Worm (Caenorhabditis elegans): ENCODE data around the gene W02C12.2.

W02C12.2 gene

DNA sequence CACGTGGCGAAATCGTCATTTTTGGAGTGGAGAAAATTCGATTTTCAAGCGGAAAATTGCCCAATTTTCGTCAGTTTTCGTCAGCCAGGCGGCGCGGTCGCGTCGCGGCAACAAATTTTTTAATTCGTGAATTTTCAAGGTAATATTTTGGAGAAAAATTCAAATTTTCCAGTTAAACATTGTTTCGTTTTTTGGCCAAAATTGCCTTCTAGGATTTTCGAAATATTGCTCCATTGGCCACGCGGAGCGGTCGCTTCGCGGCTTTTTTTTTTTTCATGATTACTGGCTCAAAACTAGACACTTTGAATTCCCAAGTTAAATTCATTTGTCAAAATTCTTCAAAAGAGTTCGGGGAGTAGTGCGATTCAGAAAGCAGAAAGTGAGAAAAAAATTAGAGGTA, 39.9 kb upstream of the W02C12.2 start (continued):
- TF ChIP-seq mel-28 (tag; optimal IDR thresholded peaks at IDR 0.05; ENCODE audit: borderline replicate concordance) (no peak), bed-1 (GFP tag; IDR thresholded peaks at IDR 0.05) (no peak), tbp1 (GFP tag; optimal IDR thresholded peaks at IDR 0.05) (peak; percentile 33), F55B11.4 (tag; optimal IDR thresholded peaks at IDR 0.05; ENCODE audit: borderline replicate concordance, insufficient read depth) (no peak), Y95B8A.8 (GFP tag; IDR thresholded peaks at IDR 0.05) (peak; percentile 58; the same call in 1 of the 2 replicates), nhr-90 (tag; optimal IDR thresholded peaks at IDR 0.05) (peak; percentile 30), hsf-1 (GFP tag; IDR thresholded peaks at IDR 0.05) (peak; percentile 74), F33H1.4 (GFP tag; IDR thresholded peaks at IDR 0.05) (peak; percentile 21; the same call in 1 of the 2 replicates), K12H6.12 (tag; optimal IDR thresholded peaks at IDR 0.05) (no peak), ceh-79 (tag; optimal IDR thresholded peaks at IDR 0.05) (no peak), ceh-91 (GFP tag; IDR thresholded peaks at IDR 0.05) (no peak), egl-18 (GFP tag; IDR thresholded peaks at IDR 0.05) (no peak), unc-130 (GFP tag; optimal IDR thresholded peaks at IDR 0.05) (peak; percentile 43), lin-26 (GFP tag; IDR thresholded peaks at IDR 0.05) (peak; percentile 80), ceh-27 (GFP tag; optimal IDR thresholded peaks at IDR 0.05) (no peak), aptf-2 (GFP tag; conservative IDR thresholded peaks at IDR 0.05) (no peak), hmg-1.2 (GFP tag; IDR thresholded peaks at IDR 0.05) (peak; percentile 38), snpc-1.1 (tag; optimal IDR thresholded peaks at IDR 0.05; ENCODE audit: insufficient read depth) (peak; percentile 22), cebp-1 (GFP tag; IDR thresholded peaks at IDR 0.05) (no peak), cebp-1 (tag; optimal IDR thresholded peaks at IDR 0.05) (peak; percentile 48), nhr-80 (tag; optimal IDR thresholded peaks at IDR 0.05) (no peak), F57A8.1 (GFP tag; optimal IDR thresholded peaks at IDR 0.05) (no peak), pbrm-1 (GFP tag; IDR thresholded peaks at IDR 0.05) (peak; percentile 56), rcor-1 (GFP tag; IDR thresholded peaks at IDR 0.05) (no peak), akir-1 (GFP tag; optimal IDR thresholded peaks at IDR 0.05) (no peak), die-1 (tag; optimal IDR thresholded peaks at IDR 0.05) (peak; percentile 33), lir-1 (GFP tag; conservative IDR thresholded peaks at IDR 0.05) (no peak), ztf-18 (tag; optimal IDR thresholded peaks at IDR 0.05) (peak; percentile 74), madf-8 (GFP tag; conservative IDR thresholded peaks at IDR 0.05) (no peak), hlh-26 (GFP tag; conservative IDR thresholded peaks at IDR 0.05) (no peak), attf-5 (GFP tag; optimal IDR thresholded peaks at IDR 0.05) (no peak), sptf-2 (GFP tag; optimal IDR thresholded peaks at IDR 0.05) (no peak), nfyb-1 (GFP tag; IDR thresholded peaks at IDR 0.05) (peak; percentile 46; the same call in 1 of the 2 replicates), F23B12.7 (tag; optimal IDR thresholded peaks at IDR 0.05; ENCODE audit: insufficient read depth) (no peak), B0336.3 (GFP tag; IDR thresholded peaks at IDR 0.05) (peak; percentile 67), tlf-1 (GFP tag; optimal IDR thresholded peaks at IDR 0.05) (peak; percentile 52), D2030.7 (GFP tag; IDR thresholded peaks at IDR 0.05) (peak; percentile 38; the same call in 1 of the 2 replicates), cebp-2 (GFP tag; IDR thresholded peaks at IDR 0.05) (no peak), attf-3 (GFP tag; conservative IDR thresholded peaks at IDR 0.05) (no peak), him-1 (tag; optimal IDR thresholded peaks at IDR 0.05) (peak; percentile 57), ama-1 (optimal IDR thresholded peaks at IDR 0.05) (no peak), ama-1 (GFP tag; optimal IDR thresholded peaks at IDR 0.05) (peak in 1 of 2 experiments; percentile 86), lin-40 (tag; optimal IDR thresholded peaks at IDR 0.05) (no peak), ccch-3 (GFP tag; optimal IDR thresholded peaks at IDR 0.05) (no peak), Y53G8AR.9 (GFP tag; conservative IDR thresholded peaks at IDR 0.05) (peak; percentile 59; the same call in 1 of the 2 replicates), egrh-3 (GFP tag; IDR thresholded peaks at IDR 0.05) (no peak), rec-8 (tag; optimal IDR thresholded peaks at IDR 0.05) (no peak), snpc-3.4 (tag; optimal IDR thresholded peaks at IDR 0.05) (peak; percentile 49), xnd-1 (tag; optimal IDR thresholded peaks at IDR 0.05) (peak; percentile 35)
